Worm (Caenorhabditis elegans) whole organism, L3 larva: Measurements from ENCODE around the gene cutl-12.

ENCODE experiments used
- nhr-11 ChIP-seq: fragments of 150-350 bp; optimal IDR thresholded peaks from 2 replicates; lab custom pipeline; 2014; ENCODE audit warnings: missing biosample characterization, missing genetic modification characterization
- nhr-237 ChIP-seq: fragments of 150-350 bp; optimal IDR thresholded peaks from 2 replicates; lab custom pipeline; 2014; ENCODE audit warnings: missing biosample characterization, missing genetic modification characterization
- unc-62 ChIP-seq: fragments of 150-350 bp; sonication (generic microtip); optimal IDR thresholded peaks from 4 replicates; lab custom pipeline; 2014; ENCODE audit warnings: missing biosample characterization, missing genetic modification reagents, missing genetic modification characterization

- TF ChIP-seq nhr-11 = no peak
- no peak for TF ChIP-seq nhr-237
- TF ChIP-seq unc-62 (GFP tag; lab: Kevin White, UChicago) = no peak
Observed at ce11 chrII:8675369-8675768, 41.1 kb upstream of the cutl-12 start.
